Worm (Caenorhabditis elegans): ENCODE data around the gene oac-11.

Gene oac-11

DNA sequence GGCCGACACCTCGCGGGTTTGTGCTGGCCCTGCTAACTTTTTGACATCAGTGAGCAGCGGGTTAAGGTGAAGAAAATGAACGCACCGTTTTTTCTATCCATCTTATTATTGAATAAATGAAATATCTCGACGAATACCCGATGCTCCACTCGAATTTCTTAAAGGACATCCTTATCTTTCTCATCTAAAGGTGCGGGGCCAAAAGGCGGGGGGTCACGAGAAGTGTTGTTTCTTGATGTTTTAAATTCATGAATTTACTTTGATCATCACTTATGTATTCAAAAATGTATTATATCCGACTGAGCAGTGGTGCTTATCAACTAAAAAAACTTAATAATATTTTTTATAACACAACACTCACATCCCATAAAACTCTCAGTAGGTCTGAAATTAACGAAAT lies 3.9 kb upstream of the oac-11 start, which contains the start of gene nhr-261:
Gene nhr-261, minus strand, starts transcription at position 101 of the 400 bp plus-strand sequence.
- no peak for TF ChIP-seq Y53F4B.3 (GFP tag; IDR thresholded peaks at IDR 0.05)

DNA sequence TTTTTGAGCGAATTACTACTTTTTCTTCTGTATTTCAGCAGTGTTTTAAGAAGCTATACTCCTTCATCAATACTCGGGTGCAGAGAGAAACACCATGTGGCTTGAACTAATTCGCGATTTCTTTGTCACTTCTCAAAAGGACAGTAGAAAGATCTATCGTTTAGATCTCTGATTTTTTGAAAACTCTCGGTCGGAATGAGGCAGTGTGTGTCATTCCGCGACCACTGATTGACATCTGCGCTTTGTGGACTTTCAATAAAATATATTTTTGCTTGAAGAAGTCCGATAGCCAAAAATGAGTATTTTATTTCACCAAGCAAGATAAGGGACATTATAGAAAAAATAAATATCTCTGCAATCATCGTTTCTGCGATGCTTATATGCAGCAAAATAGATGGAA lies 1.3 kb upstream of the oac-11 start:
- TF ChIP-seq ceh-91 (GFP tag; IDR thresholded peaks at IDR 0.05) (no peak), ztf-25 (GFP tag; IDR thresholded peaks at IDR 0.05) (no peak), ceh-40 (GFP tag; IDR thresholded peaks at IDR 0.05) (no peak), ztf-18 (tag; optimal IDR thresholded peaks at IDR 0.05) (no peak), ztf-6 (GFP tag; IDR thresholded peaks at IDR 0.05) (no peak), Y95B8A.8 (GFP tag; IDR thresholded peaks at IDR 0.05) (no peak), B0336.3 (GFP tag; IDR thresholded peaks at IDR 0.05) (no peak), F52B5.7 (tag; optimal IDR thresholded peaks at IDR 0.05) (no peak), ceh-100 (GFP tag; IDR thresholded peaks at IDR 0.05) (no peak), die-1 (tag; optimal IDR thresholded peaks at IDR 0.05) (no peak), lin-40 (tag; optimal IDR thresholded peaks at IDR 0.05) (no peak), snpc-1.1 (tag; optimal IDR thresholded peaks at IDR 0.05; ENCODE audit: insufficient read depth) (no peak), mes-4 (tag; optimal IDR thresholded peaks at IDR 0.05) (no peak), egl-44 (GFP tag; IDR thresholded peaks at IDR 0.05) (no peak), nfya-2 (GFP tag; IDR thresholded peaks at IDR 0.05) (no peak), nhr-120 (GFP tag; IDR thresholded peaks at IDR 0.05) (no peak), ztf-26 (tag; optimal IDR thresholded peaks at IDR 0.05) (no peak)

DNA sequence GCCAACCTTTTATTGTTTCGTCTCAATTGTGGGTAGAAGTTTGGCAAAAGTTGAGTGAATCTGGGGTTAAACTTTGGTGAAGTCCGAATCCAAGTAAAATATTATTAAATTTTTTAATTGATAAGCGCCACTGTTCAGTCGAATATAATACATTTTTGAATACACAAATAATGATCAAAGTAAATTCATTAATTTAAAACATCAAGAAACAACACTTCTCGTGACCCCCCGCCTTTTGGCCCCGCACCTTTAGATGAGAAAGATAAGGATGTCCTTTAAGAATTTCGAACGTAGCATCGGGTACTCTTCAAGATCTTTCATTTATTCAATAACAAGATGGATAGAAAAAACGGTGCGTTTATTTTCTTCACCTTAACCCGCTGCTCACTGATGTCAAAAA lies 8.1 kb downstream of the oac-11 start, which contains the start of gene nhr-257:
Gene nhr-257, plus strand, starts transcription at position 301 of the 400 bp plus-strand sequence.
- TF ChIP-seq nhr-90 (tag; optimal IDR thresholded peaks at IDR 0.05) = no peak
- TF ChIP-seq mel-28 (tag; optimal IDR thresholded peaks at IDR 0.05; ENCODE audit: borderline replicate concordance) = no peak
- TF ChIP-seq bed-2 (GFP tag; IDR thresholded peaks at IDR 0.05) = no peak
- no peak for TF ChIP-seq C17E4.6 (GFP tag; IDR thresholded peaks at IDR 0.05)
- no peak for TF ChIP-seq akir-1 (GFP tag; optimal IDR thresholded peaks at IDR 0.05)
- TF ChIP-seq somi-1 (GFP tag; optimal IDR thresholded peaks at IDR 0.05) = no peak
- no peak for TF ChIP-seq nfya-2 (GFP tag; IDR thresholded peaks at IDR 0.05)
- TF ChIP-seq ekl-4 (GFP tag; IDR thresholded peaks at IDR 0.05) = no peak
- TF ChIP-seq unc-130 (GFP tag; optimal IDR thresholded peaks at IDR 0.05) = no peak

DNA sequence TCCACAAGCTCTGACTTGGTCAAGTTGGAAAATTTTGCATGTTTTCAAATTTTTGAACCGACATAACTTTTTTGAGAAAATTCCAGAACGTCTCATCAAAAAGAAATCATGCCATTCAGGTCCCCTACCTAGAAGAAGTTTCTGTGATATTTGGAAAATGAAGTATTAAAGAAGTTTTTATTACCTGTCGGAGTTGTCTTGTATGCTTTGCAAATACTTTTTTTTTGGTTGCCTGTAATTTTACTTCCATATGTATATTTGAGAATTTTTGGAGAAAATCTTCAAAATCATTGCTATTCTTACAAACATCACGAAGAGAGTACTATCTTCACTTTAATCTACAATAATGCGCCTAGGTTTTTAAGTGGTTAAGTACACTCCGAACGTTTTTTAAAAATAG lies 10.1 kb downstream of the oac-11 start, which contains the start of gene nhr-72:
Gene nhr-72, minus strand, starts transcription at position 101 of the 400 bp plus-strand sequence.
- TF ChIP-seq ceh-40 (GFP tag; IDR thresholded peaks at IDR 0.05) (no peak), bed-1 (GFP tag; IDR thresholded peaks at IDR 0.05) (no peak), B0336.3 (GFP tag; IDR thresholded peaks at IDR 0.05) (no peak), hlh-26 (GFP tag; conservative IDR thresholded peaks at IDR 0.05) (no peak), akir-1 (GFP tag; optimal IDR thresholded peaks at IDR 0.05) (no peak)

DNA sequence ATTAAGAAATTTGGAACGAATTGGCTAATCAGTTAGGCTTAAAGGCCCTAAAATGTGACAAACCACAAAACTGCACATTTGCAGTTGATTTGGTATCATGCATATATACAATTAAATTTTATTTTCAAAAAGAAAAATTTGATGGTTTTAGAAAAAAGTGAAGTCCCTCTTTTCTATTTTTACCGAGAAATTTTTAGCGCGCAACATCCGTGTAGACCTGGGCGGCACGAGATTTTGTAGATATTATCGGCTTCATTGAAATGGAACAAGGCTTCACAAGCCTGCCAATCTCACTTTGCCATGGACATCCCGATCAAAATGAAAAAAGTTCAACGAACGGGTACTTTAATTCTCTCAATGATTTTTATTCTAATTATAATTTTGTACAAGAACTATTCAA lies 14.7 kb downstream of the oac-11 start, which contains the start of gene C17A2.2:
Gene C17A2.2, plus strand, starts transcription at position 301 of the 400 bp plus-strand sequence.
- TF ChIP-seq hlh-12 (tag; optimal IDR thresholded peaks at IDR 0.05) (no peak), unc-130 (GFP tag; optimal IDR thresholded peaks at IDR 0.05) (no peak), aptf-2 (GFP tag; conservative IDR thresholded peaks at IDR 0.05) (no peak), nfya-1 (tag; optimal IDR thresholded peaks at IDR 0.05; ENCODE audit: borderline replicate concordance, insufficient read depth) (no peak), attf-5 (GFP tag; optimal IDR thresholded peaks at IDR 0.05) (no peak), dox-1 (GFP tag; IDR thresholded peaks at IDR 0.05) (no peak), pha-4 (tag; optimal IDR thresholded peaks at IDR 0.05) (no peak), bed-2 (GFP tag; IDR thresholded peaks at IDR 0.05) (no peak), atf-7 (tag; optimal IDR thresholded peaks at IDR 0.05) (no peak), K12H6.12 (tag; optimal IDR thresholded peaks at IDR 0.05) (no peak), F33H1.4 (GFP tag; IDR thresholded peaks at IDR 0.05) (no peak), C06A6.2 (GFP tag; conservative IDR thresholded peaks at IDR 0.05) (no peak)
